Worm (Caenorhabditis elegans) whole organism, dauer: ENCODE results near the gene F15A8.1.

Experiments used
- unc-62 ChIP-seq: sonication (generic microtip); optimal IDR thresholded peaks from 2 replicates; lab custom pipeline; 2017; ENCODE audit warnings: missing biosample characterization, missing genetic modification reagents, missing genetic modification characterization

F15A8.1 gene

DNA sequence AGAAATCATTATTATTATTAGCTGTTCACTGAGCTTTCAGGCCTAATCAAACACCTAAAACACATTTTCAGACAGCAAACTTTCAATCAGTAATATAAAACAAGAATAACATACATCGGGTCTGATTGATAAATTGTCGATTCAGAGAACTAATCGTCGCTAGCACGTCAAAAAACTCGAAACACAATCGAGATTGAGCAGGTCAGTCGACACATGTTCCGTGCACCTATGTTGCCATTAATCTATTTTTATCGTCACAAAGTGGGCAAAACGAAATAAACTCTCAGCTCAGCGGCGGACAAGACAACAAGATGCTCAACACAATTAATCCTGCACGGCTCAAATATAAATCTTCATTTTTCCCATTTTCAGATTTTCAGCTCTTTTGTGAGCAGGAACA, 11.4 kb upstream of the F15A8.1 start:
- TF ChIP-seq unc-62 (GFP tag; lab: Kevin White, UChicago), result no peak

DNA sequence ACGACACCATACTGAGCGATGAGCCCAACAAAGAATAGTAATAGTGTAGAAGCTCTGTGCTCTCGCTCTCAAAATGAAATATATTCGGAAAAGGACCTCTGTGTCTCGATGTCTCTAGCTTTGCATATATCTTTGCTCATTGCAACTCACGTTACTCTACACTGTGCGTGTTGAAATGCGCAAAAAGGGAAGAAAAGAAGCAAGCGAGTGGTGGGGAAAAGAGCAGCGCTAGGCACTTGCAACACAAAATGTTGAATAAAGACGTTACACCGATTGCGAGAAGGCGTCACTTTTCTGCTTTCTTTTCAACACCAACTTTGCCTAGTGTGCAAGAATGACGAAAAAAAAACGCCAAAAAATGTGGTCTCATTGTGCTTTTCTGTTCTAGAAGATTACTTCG, 6.2 kb upstream of the F15A8.1 start:
- TF ChIP-seq unc-62 (GFP tag; lab: Kevin White, UChicago), result no peak

DNA sequence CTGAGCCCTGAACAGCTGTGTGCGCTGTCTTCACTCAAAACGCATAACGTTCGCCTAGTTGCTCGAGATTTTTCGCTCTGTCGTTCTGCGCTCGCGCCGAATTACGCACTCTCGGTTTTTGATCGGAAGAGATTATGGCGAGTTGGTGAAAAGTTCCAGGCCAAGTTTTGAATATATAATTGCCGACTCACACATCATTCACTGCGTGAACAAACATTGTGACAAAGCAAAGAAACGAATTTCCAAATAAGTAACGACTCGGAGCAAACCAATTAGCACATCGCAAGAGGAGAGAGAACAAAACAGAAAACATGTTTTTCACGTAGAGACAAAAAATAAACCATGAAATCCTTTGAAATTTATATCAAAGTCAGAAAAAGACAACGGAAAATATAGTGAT, 5.3 kb upstream of the F15A8.1 start:
- no peak for TF ChIP-seq unc-62 (GFP tag; lab: Kevin White, UChicago)

DNA sequence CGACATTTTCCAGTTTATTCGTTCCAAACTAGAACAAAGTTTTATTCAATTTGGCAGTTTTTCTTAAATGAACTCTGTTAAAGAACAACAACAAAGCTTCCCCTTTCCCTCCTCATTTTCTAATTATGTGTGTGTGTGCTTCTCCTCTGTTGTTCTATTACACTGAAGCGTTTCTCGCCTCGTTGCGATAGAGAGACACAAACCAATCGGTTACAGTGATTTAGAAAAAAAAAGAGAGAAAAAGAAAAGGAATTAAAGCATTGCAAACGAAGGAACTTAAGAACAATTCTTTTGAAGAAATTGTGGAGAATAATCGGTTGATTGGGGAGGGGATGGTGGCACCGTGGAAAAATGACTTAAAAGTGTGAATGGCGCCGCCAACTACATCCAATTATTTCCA, 3.2 kb upstream of the F15A8.1 start, which contains the start of gene cest-26:
cest-26 (minus strand) TSS at position 101 of the 400 bp plus-strand sequence.
- no peak for TF ChIP-seq unc-62 (GFP tag; lab: Kevin White, UChicago)

DNA sequence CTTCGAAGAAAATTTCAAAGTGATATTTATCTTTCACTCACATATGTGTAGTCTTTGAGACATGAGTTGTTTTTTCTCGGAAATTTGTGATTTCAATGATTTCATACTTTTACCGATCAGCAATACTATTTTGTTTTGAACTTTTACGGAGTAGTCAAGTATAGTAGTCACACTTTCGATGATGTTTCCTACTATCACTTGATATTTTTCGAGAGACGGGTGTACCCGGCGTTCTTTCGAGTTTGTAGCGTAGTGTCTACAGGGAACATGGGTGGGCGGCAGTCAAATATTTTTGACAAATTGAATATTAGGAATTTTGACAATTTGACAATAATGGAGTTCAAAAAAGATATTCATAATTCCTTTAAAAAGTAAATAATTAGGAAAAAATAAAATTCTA, 1.9 kb upstream of the F15A8.1 start:
- no peak for TF ChIP-seq unc-62 (GFP tag; lab: Kevin White, UChicago)

DNA sequence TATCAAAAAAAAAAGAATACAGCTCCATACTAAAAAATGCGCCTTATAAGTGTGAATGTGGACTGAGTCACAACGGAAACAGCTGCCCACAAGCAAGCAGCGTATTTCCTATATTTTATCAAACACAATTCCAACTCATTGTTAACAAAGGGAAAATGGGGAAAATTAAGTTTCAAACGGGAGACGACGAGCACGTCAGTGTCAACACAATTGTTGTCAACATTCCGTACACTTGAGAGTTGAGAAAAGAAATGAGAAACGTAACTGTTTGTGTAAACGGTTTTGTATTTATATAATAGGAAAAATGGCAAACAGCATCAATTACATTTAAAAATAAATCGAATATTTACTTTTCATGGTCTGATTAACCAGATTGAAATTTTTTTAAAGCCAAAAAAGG, 1.1 kb upstream of the F15A8.1 start:
- TF ChIP-seq unc-62 (GFP tag; lab: Kevin White, UChicago), result no peak

DNA sequence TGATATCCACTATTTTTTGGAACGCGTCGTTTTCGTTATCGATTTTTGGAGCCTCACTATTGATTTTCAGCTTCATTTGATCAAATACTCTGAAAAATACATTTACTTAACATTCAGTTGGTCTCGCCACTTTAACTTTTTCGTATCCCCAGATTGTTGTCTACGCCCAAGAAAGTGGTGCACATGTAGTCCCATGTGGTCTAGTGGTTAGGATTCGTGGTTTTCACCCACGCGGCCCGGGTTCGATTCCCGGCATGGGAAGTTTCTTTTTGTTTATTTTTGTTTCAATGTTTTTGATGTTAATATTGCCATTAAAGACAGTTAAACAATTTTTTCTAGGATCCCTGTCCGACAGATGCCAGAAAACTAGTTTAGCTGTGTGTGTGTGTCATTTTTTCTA, 3.3 kb downstream of the F15A8.1 start:
- no peak for TF ChIP-seq unc-62 (GFP tag; lab: Kevin White, UChicago)

DNA sequence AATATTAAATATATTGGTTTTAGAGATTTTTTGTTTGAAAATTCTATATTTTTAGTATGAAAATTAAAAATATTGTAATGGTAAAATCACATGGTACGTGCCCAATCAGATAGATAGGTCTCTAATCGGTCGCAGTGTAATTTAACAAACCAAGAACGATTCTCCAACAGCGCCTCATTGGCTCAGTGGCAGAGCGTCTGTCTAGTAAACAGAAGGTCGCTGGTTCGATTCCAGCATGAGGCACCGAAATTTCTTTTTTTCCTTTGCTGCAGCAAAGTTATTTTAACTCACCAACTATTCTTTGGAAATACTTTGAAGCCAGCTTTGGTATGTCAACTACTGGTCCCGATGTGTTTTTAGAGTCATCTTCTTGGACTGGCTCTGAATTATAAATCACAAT, 4.1 kb downstream of the F15A8.1 start:
- no peak for TF ChIP-seq unc-62 (GFP tag; lab: Kevin White, UChicago)

DNA sequence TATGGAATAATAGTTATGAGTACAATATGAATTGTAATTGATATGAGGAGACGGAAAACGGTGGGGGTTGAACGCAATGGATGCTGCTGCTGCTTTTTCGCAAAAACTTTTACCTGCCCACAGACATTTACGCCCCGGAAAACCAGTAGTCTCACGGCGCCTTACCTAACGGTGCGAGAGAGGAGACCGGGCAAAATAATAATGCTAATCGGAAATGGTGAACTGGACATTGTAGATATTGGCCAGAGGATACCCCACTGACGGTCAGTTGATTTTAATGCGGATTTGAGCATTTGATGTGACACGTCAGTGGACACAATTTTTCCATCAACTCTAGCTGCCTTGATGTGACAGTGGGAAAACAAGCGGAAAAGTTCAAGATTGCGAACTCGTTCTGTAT, 7.5 kb downstream of the F15A8.1 start, which contains the start of gene mltn-13:
mltn-13 (minus strand) TSS at position 101 of the 400 bp plus-strand sequence.
- no peak for TF ChIP-seq unc-62 (GFP tag; lab: Kevin White, UChicago)

DNA sequence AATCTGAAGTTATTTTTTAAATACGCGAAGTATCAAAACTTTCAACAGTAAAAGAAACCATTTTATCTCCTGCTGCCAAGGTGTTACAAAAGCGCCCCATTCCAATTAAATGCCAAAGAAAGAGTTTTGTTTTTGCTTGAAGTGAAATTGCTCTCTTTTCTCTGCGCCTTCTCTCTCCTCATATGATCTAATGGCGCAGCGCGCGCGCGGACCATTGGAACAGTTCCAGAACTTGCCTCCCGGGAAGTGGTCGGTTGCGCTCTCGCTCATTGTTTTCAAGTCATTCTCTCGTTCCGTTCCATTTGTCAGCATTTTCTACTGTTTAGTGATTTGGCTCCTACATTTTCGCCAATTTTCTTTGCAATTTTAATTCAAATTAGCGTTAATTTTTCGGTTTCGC, 11.2 kb downstream of the F15A8.1 start:
- TF ChIP-seq unc-62 (GFP tag; lab: Kevin White, UChicago), result no peak

DNA sequence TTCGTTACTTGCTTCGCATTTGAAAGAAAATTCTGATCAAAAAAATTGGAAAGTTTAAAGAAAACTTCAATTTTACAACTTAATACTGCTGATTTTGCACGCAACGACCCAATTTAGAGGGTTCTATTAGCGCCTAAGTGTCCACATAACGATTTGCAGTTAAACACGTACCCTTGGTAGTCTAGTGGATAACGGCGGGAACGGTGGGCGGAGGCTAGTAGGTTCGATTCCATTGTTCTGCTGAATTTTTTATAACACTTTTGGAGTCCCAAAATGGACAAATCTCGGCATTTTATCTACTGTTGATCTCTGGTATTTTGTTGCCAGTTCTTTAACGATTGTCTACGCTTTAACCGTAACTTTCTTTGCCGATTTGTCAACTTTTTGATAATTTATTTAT, 12.4 kb downstream of the F15A8.1 start:
- no peak for TF ChIP-seq unc-62 (GFP tag; lab: Kevin White, UChicago)

DNA sequence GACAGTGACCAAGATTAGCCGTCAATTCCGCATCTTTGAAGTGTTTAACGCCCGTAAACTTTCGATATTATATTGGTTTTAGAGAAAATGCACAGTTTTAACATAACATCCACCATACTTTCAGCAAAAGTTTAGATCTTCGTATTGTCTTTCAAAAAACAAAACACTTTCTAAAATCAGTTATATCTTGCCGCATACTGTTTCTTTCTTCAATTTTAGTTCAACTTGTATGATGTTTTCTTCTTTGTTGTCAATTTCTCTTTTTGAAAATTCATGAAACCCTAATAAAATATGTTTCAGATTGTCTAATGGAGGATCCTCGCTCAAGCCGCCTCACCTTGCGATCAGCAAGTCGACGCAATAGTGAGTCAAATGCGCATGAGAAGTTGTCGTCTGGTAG, 13.1 kb downstream of the F15A8.1 start, which contains the start of gene F02E8.4:
F02E8.4 (plus strand) TSS at position 301 of the 400 bp plus-strand sequence.
- no peak for TF ChIP-seq unc-62 (GFP tag; lab: Kevin White, UChicago)

DNA sequence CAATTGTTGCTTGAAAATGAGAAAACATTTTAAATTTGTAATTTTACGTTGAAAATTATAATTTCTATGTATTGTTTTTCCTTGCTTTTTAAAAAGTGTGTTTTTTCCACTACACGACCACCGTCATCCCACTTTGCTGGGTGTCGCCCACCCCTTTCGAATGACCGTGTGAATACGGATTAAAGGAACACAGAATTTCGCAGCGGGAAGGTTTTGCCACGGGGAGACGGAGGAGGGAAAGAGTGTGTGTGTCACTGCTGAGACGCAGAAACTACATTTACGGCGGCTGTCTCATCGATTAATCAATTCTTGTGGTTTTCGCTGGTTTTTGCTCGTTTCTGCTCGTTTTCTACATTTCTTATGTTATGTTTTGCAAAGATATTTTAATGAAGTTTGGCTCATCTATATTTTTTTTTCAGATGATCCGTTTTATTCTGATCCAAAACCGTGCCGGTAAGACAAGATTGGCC, 17.1 kb downstream of the F15A8.1 start, which contains the start of gene aps-2:
aps-2 (plus strand) TSS at position 420 of the 470 bp plus-strand sequence.
- no peak for TF ChIP-seq unc-62 (GFP tag; lab: Kevin White, UChicago)

DNA sequence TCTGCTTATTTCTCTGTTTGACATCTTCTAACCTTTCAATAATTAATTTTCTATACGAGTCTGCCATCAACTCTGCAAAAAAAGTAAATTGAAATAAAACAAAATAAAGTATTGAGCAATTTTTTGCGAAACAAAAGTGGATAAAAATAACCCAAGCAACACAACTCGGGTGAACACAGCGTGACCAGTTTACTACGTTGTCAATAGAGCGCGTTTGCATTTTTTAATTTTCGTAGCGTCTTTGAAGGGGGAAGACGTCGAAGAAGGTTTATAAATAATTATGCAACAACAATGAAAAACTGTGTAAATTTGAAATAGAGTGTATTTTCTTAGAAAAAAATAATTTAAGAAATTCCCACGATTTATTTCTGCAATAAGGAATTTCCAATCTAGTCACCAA, 21.6 kb downstream of the F15A8.1 start, which contains the start of gene atg-16.1:
atg-16.1 (minus strand) TSS at position 76 of the 400 bp plus-strand sequence.
- no peak for TF ChIP-seq unc-62 (GFP tag; lab: Kevin White, UChicago)

DNA sequence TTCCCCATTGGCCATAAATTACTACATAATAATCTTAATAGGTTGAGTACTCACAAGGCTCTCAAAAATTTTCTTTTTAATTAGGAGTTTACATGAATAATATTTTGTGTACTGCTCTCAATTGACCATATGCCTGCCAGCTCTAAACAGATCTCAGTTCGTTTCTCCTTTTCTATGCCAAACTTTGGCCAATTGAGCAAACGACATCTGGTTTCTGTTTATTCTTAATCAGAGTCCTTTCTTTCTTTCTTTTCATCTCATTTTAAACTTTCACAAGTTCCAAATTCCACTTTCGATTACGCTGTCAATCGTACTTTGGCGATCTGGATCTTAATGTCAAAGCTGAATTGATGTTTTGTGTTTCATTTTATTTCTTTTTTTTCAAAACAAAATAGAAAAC, 23.6 kb downstream of the F15A8.1 start:
- no peak for TF ChIP-seq unc-62 (GFP tag; lab: Kevin White, UChicago)

DNA sequence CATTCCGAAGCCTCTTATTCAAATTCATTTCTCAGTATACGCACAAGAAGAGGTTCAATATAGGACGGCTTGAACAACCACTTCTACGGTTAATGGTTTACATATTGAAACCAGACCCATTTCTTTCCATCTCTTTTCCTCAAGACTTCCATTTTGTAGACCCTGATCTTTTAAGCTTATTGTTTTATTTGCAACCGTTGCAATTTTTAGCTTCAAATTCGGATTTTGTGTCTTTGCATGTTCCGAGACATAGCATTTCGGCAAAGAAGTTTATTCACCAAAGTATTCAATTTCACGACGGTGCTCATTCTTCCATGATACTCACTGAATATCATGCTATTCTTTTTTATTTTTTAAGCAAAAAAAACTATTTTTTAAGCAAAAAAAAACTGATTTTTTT, 25.5 kb downstream of the F15A8.1 start, which contains the start of gene nmur-3:
nmur-3 (plus strand) TSS at position 301 of the 400 bp plus-strand sequence.
- TF ChIP-seq unc-62 (GFP tag; lab: Kevin White, UChicago), result no peak

DNA sequence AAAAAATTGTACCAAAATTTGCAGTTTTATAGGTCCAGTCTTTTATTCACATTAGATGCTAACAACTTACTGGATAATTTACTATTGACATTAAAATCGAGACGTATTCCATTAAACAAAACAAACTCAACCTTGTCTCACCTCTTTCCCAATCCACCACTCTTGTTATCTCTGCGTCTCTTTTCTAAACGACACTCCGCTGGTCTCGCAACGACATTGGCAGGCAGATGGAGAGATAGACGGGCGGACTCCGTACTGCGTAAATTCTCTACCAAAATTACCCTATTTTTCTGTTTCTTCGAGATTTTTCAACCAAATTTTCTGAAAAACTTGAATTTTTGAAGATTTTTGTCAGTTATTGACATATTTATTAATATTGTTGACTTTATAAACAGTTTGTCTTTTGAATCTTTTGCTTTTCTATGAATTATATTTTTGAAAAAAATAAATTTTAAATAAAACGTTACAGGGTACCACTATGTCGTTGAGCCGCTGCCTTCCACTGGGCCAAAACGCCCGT, 28.6 kb downstream of the F15A8.1 start, which contains the start of gene asb-2:
asb-2 (plus strand) TSS at position 470 of the 520 bp plus-strand sequence.
- no peak for TF ChIP-seq unc-62 (GFP tag; lab: Kevin White, UChicago)
